Worm (Caenorhabditis elegans): ENCODE results near the gene R13A5.15.

The R13A5.15 gene

DNA sequence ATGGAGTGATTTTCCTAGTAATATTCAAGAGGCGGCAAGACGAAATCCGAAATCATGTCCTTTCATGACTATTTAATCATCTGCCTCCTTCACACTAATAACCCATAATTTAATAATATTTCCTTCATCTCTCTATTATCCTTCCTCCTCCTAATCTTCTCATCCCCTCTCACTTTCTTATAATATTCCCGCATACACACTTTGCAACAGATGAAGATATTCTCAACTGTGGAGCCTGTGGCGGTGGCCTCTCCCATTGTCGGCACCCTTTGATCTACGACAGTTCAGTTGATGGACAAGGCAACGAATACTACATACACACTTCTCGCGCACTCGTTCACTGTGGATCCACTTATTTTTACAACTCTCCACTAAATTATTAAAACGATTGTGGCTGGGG, 29.5 kb downstream of the R13A5.15 start:
- TF ChIP-seq fos-1 (tag; optimal IDR thresholded peaks at IDR 0.05) (no peak), pha-4 (tag; optimal IDR thresholded peaks at IDR 0.05) (no peak), ama-1 (optimal IDR thresholded peaks at IDR 0.05) (no peak), jun-1 (tag; optimal IDR thresholded peaks at IDR 0.05) (no peak), nfya-1 (tag; optimal IDR thresholded peaks at IDR 0.05; ENCODE audit: insufficient read depth) (no peak), lin-15B (tag; optimal IDR thresholded peaks at IDR 0.05) (no peak)

ce11 chrIII:7557930-7558470, 30.1 kb downstream of the R13A5.15 start:
- TF ChIP-seq snpc-4 (tag; optimal IDR thresholded peaks at IDR 0.05) (no peak), fos-1 (tag; optimal IDR thresholded peaks at IDR 0.05) (no peak), nhr-25 (tag; optimal IDR thresholded peaks at IDR 0.05) (peak; percentile 32), nhr-43 (tag; optimal IDR thresholded peaks at IDR 0.05; ENCODE audit: poor library complexity, severe bottlenecking) (no peak), pqm-1 (tag; optimal IDR thresholded peaks at IDR 0.05) (no peak), unc-62 (GFP tag; optimal IDR thresholded peaks at IDR 0.05) (no peak), sea-2 (GFP tag; optimal IDR thresholded peaks at IDR 0.05) (no peak), mml-1 (tag; optimal IDR thresholded peaks at IDR 0.05) (no peak), nfya-1 (tag; optimal IDR thresholded peaks at IDR 0.05; ENCODE audit: insufficient read depth) (peak; percentile 56), R02D3.7 (tag; optimal IDR thresholded peaks at IDR 0.05) (no peak), nhr-23 (tag; optimal IDR thresholded peaks at IDR 0.05) (peak; percentile 47)

ce11 chrIII:7555360-7555759, 32.8 kb downstream of the R13A5.15 start, which contains the start of gene ceh-13:
ceh-13 (plus strand) TSS chrIII:7555660.
- TF ChIP-seq nhr-12 (tag; optimal IDR thresholded peaks at IDR 0.05) (no peak), lin-39 (tag; optimal IDR thresholded peaks at IDR 0.05) (no peak), sea-2 (GFP tag; optimal IDR thresholded peaks at IDR 0.05) (no peak), snpc-4 (tag; optimal IDR thresholded peaks at IDR 0.05) (no peak), ztf-11 (tag; optimal IDR thresholded peaks at IDR 0.05) (no peak), nhr-11 (tag; optimal IDR thresholded peaks at IDR 0.05) (no peak), egl-27 (tag; optimal IDR thresholded peaks at IDR 0.05) (no peak), nhr-237 (tag; optimal IDR thresholded peaks at IDR 0.05) (no peak), egl-5 (tag; optimal IDR thresholded peaks at IDR 0.05) (no peak), aly-2 (tag; optimal IDR thresholded peaks at IDR 0.05) (no peak), nfya-1 (tag; optimal IDR thresholded peaks at IDR 0.05; ENCODE audit: insufficient read depth) (no peak), pqm-1 (tag; optimal IDR thresholded peaks at IDR 0.05) (no peak), daf-12 (tag; optimal IDR thresholded peaks at IDR 0.05) (no peak), nhr-25 (tag; optimal IDR thresholded peaks at IDR 0.05) (no peak), ZK546.5 (tag; optimal IDR thresholded peaks at IDR 0.05) (no peak), nhr-43 (tag; optimal IDR thresholded peaks at IDR 0.05; ENCODE audit: poor library complexity, severe bottlenecking) (no peak), mdl-1 (tag; optimal IDR thresholded peaks at IDR 0.05) (no peak)

DNA sequence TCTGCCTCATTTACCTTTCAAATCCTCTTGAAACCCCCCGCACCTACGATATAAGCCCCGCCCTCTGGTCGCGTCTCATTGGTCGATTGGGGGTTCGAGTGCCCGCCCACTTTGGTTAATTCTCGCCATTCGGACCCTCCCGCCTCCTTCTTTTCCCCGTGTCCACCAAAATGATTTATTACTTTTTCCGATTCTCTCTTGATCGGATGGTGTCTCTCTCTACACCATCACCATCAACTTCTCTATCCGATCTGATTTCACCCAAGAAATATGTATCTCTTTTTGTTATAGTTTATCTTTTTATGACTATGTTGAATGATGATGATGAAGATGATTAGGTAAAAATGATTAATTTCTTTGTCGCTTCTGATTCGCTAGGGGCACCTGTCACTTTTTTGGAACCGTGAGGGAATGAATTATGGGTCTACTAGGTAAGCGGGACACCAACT, 33.4 kb downstream of the R13A5.15 start:
- TF ChIP-seq pha-4 (tag; optimal IDR thresholded peaks at IDR 0.05) (no peak), nhr-25 (tag; optimal IDR thresholded peaks at IDR 0.05) (peak; percentile 34), R02D3.7 (tag; optimal IDR thresholded peaks at IDR 0.05) (no peak), nhr-12 (tag; optimal IDR thresholded peaks at IDR 0.05) (no peak), nfya-1 (tag; optimal IDR thresholded peaks at IDR 0.05; ENCODE audit: insufficient read depth) (peak; percentile 95), aly-2 (tag; optimal IDR thresholded peaks at IDR 0.05) (no peak), ceh-82 (tag; optimal IDR thresholded peaks at IDR 0.05) (no peak), ztf-4 (tag; optimal IDR thresholded peaks at IDR 0.05) (no peak), ceh-28 (tag; optimal IDR thresholded peaks at IDR 0.05) (no peak), nhr-76 (tag; optimal IDR thresholded peaks at IDR 0.05) (no peak), eor-1 (tag; optimal IDR thresholded peaks at IDR 0.05) (no peak), lin-39 (tag; optimal IDR thresholded peaks at IDR 0.05) (no peak), hmg-11 (tag; optimal IDR thresholded peaks at IDR 0.05) (no peak), nhr-77 (tag; optimal IDR thresholded peaks at IDR 0.05) (no peak), jun-1 (tag; optimal IDR thresholded peaks at IDR 0.05) (no peak), elt-1 (tag; optimal IDR thresholded peaks at IDR 0.05) (peak; percentile 75), ceh-16 (tag; optimal IDR thresholded peaks at IDR 0.05) (no peak), zag-1 (tag; optimal IDR thresholded peaks at IDR 0.05) (no peak), snpc-4 (tag; optimal IDR thresholded peaks at IDR 0.05) (no peak), nhr-43 (tag; optimal IDR thresholded peaks at IDR 0.05; ENCODE audit: poor library complexity, severe bottlenecking) (no peak), unc-62 (GFP tag; optimal IDR thresholded peaks at IDR 0.05) (peak; percentile 60)
